Fruit fly (Drosophila melanogaster) S2 (cell line): ENCODE data around the gene CG9150.

Experiments
- CG8478 ChIP-seq: fragments of >200 bp; optimal IDR thresholded peaks from 2 replicates; lab custom pipeline; 2018
- CTCF ChIP-seq, 2 experiments: fragments of >200 bp; optimal IDR thresholded peaks; 2 replicates each; lab custom pipeline; 2018

- TF ChIP-seq CG8478 (no peak), CTCF (optimal IDR thresholded peaks at IDR 0.05; lab: Kevin White, UChicago) (no peak)
These were observed 30.6 kb downstream of the CG9150 start, which contains the start of the genes CG9117 and CG31643 for dm6 chr2L:6037830-6038229.
